Worm (Caenorhabditis elegans) whole organism, L3 larva: ENCODE data around the gene gcst-1.
A peak's percentile ranks its signal among the peaks of the same experiment; 100 is the strongest.

Experiments used
- R02D3.7 ChIP-seq: fragments of 150-350 bp; optimal IDR thresholded peaks from 2 replicates; lab custom pipeline; 2014; ENCODE audit warnings: missing biosample characterization, missing genetic modification characterization
- aly-2 ChIP-seq: fragments of 150-350 bp; optimal IDR thresholded peaks from 2 replicates; lab custom pipeline; 2014; ENCODE audit warnings: missing biosample characterization, missing genetic modification characterization
- ama-1 ChIP-seq: fragments of 150-350 bp; optimal IDR thresholded peaks from 2 replicates; lab custom pipeline; 2018
- ceh-16 ChIP-seq: sonication (generic microtip); optimal IDR thresholded peaks from 2 replicates; lab custom pipeline; 2017; ENCODE audit warnings: missing biosample characterization, missing genetic modification characterization
- ceh-28 ChIP-seq: fragments of 150-350 bp; optimal IDR thresholded peaks from 2 replicates; lab custom pipeline; 2014; ENCODE audit warnings: missing biosample characterization, missing genetic modification reagents, missing genetic modification characterization
- ceh-82 ChIP-seq: fragments of 150-350 bp; optimal IDR thresholded peaks from 2 replicates; lab custom pipeline; 2014; ENCODE audit warnings: missing biosample characterization, missing genetic modification characterization
- ceh-9 ChIP-seq: sonication (generic microtip); optimal IDR thresholded peaks from 2 replicates; lab custom pipeline; 2018; ENCODE audit warnings: missing biosample characterization, missing genetic modification characterization
- egl-27 ChIP-seq: sonication (generic microtip); optimal IDR thresholded peaks from 4 replicates; lab custom pipeline; 2017; ENCODE audit warnings: missing biosample characterization, missing genetic modification reagents, missing genetic modification characterization
- egl-5 ChIP-seq: fragments of 150-350 bp; optimal IDR thresholded peaks from 2 replicates; lab custom pipeline; 2017; ENCODE audit warnings: missing biosample characterization, missing genetic modification reagents, missing genetic modification characterization, inconsistent platforms
- elt-1 ChIP-seq: fragments of 150-350 bp; optimal IDR thresholded peaks from 2 replicates; lab custom pipeline; 2014; ENCODE audit warnings: missing biosample characterization, missing genetic modification characterization
- elt-2 ChIP-seq: sonication (generic microtip); optimal IDR thresholded peaks from 2 replicates; lab custom pipeline; 2016; ENCODE audit warnings: missing genetic modification reagents, mild to moderate bottlenecking, missing genetic modification characterization, missing compliant biosample characterization
- elt-3 ChIP-seq, 3 experiments: fragments of 150-350 bp in 1 of 3; sonication (generic microtip) in 2 of 3; optimal IDR thresholded peaks; 2 replicates in 2 of 3; 4 replicates in 1 of 3; lab custom pipeline; 2014 to 2017; ENCODE audit warnings: missing biosample characterization in 3 of 3, missing genetic modification characterization in 3 of 3
- fkh-10 ChIP-seq: sonication (generic microtip); optimal IDR thresholded peaks from 2 replicates; lab custom pipeline; 2017; ENCODE audit warnings: missing biosample characterization, missing genetic modification reagents, missing genetic modification characterization
- fos-1 ChIP-seq: fragments of 150-350 bp; optimal IDR thresholded peaks from 2 replicates; lab custom pipeline; 2014; ENCODE audit warnings: missing biosample characterization, missing genetic modification characterization
- hmg-11 ChIP-seq: sonication (generic microtip); optimal IDR thresholded peaks from 2 replicates; lab custom pipeline; 2016; ENCODE audit warnings: missing genetic modification characterization, missing compliant biosample characterization
- jun-1 ChIP-seq: fragments of 150-350 bp; optimal IDR thresholded peaks from 2 replicates; lab custom pipeline; 2014; ENCODE audit warnings: missing biosample characterization, missing genetic modification reagents, missing genetic modification characterization
- lin-15B ChIP-seq: fragments of 150-350 bp; optimal IDR thresholded peaks from 2 replicates; lab custom pipeline; 2014; ENCODE audit warnings: missing biosample characterization, missing genetic modification characterization
- lin-39 ChIP-seq: fragments of 150-350 bp; optimal IDR thresholded peaks from 2 replicates; lab custom pipeline; 2018; ENCODE audit warnings: missing biosample characterization, missing genetic modification reagents, missing genetic modification characterization
- lsy-12 ChIP-seq: sonication (generic microtip); optimal IDR thresholded peaks from 2 replicates; lab custom pipeline; 2016; ENCODE audit warnings: mild to moderate bottlenecking, missing genetic modification characterization, missing compliant biosample characterization
- mdl-1 ChIP-seq: fragments of 150-350 bp; optimal IDR thresholded peaks from 2 replicates; lab custom pipeline; 2014; ENCODE audit warnings: missing biosample characterization, missing genetic modification characterization
- mml-1 ChIP-seq: fragments of 150-350 bp; sonication (generic microtip); optimal IDR thresholded peaks from 3 replicates; lab custom pipeline; 2014; ENCODE audit warnings: missing biosample characterization, missing genetic modification characterization
- nfya-1 ChIP-seq: sonication (generic microtip); optimal IDR thresholded peaks from 2 replicates; lab custom pipeline; 2017; ENCODE audit warnings: missing genetic modification characterization, mild to moderate bottlenecking, missing compliant biosample characterization, antibody characterized with exemption, moderate library complexity; ENCODE audit not compliant: insufficient read depth
- nhr-11 ChIP-seq: fragments of 150-350 bp; optimal IDR thresholded peaks from 2 replicates; lab custom pipeline; 2014; ENCODE audit warnings: missing biosample characterization, missing genetic modification characterization
- nhr-12 ChIP-seq: fragments of 150-350 bp; optimal IDR thresholded peaks from 2 replicates; lab custom pipeline; 2014; ENCODE audit warnings: missing biosample characterization, missing genetic modification characterization
- nhr-23 ChIP-seq: fragments of 150-350 bp; optimal IDR thresholded peaks from 2 replicates; lab custom pipeline; 2014; ENCODE audit warnings: missing biosample characterization, missing genetic modification reagents, missing genetic modification characterization
- nhr-237 ChIP-seq: fragments of 150-350 bp; optimal IDR thresholded peaks from 2 replicates; lab custom pipeline; 2014; ENCODE audit warnings: missing biosample characterization, missing genetic modification characterization
- nhr-25 ChIP-seq: sonication (generic microtip); optimal IDR thresholded peaks from 2 replicates; lab custom pipeline; 2017; ENCODE audit warnings: missing biosample characterization, missing genetic modification characterization
- nhr-28 ChIP-seq: fragments of 150-350 bp; optimal IDR thresholded peaks from 2 replicates; lab custom pipeline; 2014; ENCODE audit warnings: missing biosample characterization, missing genetic modification characterization
- nhr-43 ChIP-seq: sonication (generic microtip); optimal IDR thresholded peaks from 2 replicates; lab custom pipeline; 2016; ENCODE audit warnings: mild to moderate bottlenecking, missing genetic modification characterization, missing compliant biosample characterization; ENCODE audit not compliant: poor library complexity, severe bottlenecking
- nhr-76 ChIP-seq: fragments of 150-350 bp; sonication (generic microtip); optimal IDR thresholded peaks from 5 replicates; lab custom pipeline; 2014; ENCODE audit warnings: missing biosample characterization, missing genetic modification characterization
- nhr-77 ChIP-seq: fragments of 150-350 bp; optimal IDR thresholded peaks from 2 replicates; lab custom pipeline; 2014; ENCODE audit warnings: missing biosample characterization, missing genetic modification characterization
- pha-4 ChIP-seq: fragments of 150-350 bp; optimal IDR thresholded peaks from 2 replicates; lab custom pipeline; 2014; ENCODE audit warnings: missing biosample characterization, missing genetic modification reagents, missing genetic modification characterization
- pqm-1 ChIP-seq: fragments of 150-350 bp; optimal IDR thresholded peaks from 2 replicates; lab custom pipeline; 2017; ENCODE audit warnings: missing biosample characterization, missing genetic modification characterization, inconsistent platforms
- sea-2 ChIP-seq: fragments of 150-350 bp; sonication (generic microtip); optimal IDR thresholded peaks from 4 replicates; lab custom pipeline; 2014; ENCODE audit warnings: missing biosample characterization, missing genetic modification reagents, missing genetic modification characterization
- skn-1 ChIP-seq: fragments of 150-350 bp; optimal IDR thresholded peaks from 2 replicates; lab custom pipeline; 2014; ENCODE audit warnings: missing biosample characterization, missing genetic modification characterization
- snpc-4 ChIP-seq: fragments of 150-350 bp; optimal IDR thresholded peaks from 2 replicates; lab custom pipeline; 2014; ENCODE audit warnings: missing biosample characterization, missing genetic modification characterization
- tbx-2 ChIP-seq: sonication (generic microtip); optimal IDR thresholded peaks from 2 replicates; lab custom pipeline; 2016; ENCODE audit warnings: mild to moderate bottlenecking, missing genetic modification characterization, missing compliant biosample characterization
- unc-39 ChIP-seq: sonication (generic microtip); optimal IDR thresholded peaks from 4 replicates; lab custom pipeline; 2017; ENCODE audit warnings: missing biosample characterization, missing genetic modification characterization
- unc-62 ChIP-seq: fragments of 150-350 bp; sonication (generic microtip); optimal IDR thresholded peaks from 4 replicates; lab custom pipeline; 2014; ENCODE audit warnings: missing biosample characterization, missing genetic modification reagents, missing genetic modification characterization
- ztf-4 ChIP-seq: fragments of 150-350 bp; optimal IDR thresholded peaks from 2 replicates; lab custom pipeline; 2014; ENCODE audit warnings: missing biosample characterization, missing genetic modification characterization

The gcst-1 gene

DNA sequence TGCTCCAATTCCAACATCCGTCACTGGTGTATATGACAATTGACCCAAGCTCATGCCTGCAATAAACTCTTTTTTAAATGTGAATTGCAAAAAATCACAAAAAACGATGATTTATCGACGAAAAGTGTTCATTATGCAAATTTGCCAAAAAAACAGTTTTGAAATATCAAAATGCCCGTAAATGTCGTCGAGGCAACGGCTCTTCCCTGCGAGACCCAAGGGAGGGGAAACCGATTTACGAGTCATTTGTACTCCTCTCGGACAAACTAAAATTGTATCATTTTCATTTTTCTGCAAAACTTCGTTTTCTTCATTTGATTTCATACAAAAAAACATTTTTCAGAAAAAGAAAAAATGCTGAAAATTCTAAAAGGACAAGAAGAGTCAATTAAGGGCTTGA lies 28.2 kb upstream of the gcst-1 start, which contains the start of the genes hmgs-1 and F25B4.4:
Gene hmgs-1, minus strand, starts transcription at position 56 of the 400 bp plus-strand sequence.
Gene F25B4.4, plus strand, starts transcription at position 340 of the 400 bp plus-strand sequence.
- TF ChIP-seq ztf-4 (tag; lab: Kevin White, UChicago): no peak
- peak; percentile 100 for TF ChIP-seq R02D3.7 (tag; lab: Kevin White, UChicago)
- peak; percentile 49 for TF ChIP-seq nhr-11
- TF ChIP-seq elt-3 (tag; optimal IDR thresholded peaks at IDR 0.05; lab: Kevin White, UChicago): peak in 1 of 3 experiments; percentile 9
- no peak for TF ChIP-seq nhr-237 (tag; lab: Kevin White, UChicago)
- peak; percentile 37 for TF ChIP-seq elt-1 (tag; lab: Kevin White, UChicago)
- peak; percentile 70 for TF ChIP-seq tbx-2 (tag; lab: Kevin White, UChicago)
- peak; percentile 64 for TF ChIP-seq ama-1 (lab: Kevin White, UChicago)
- peak; percentile 41 for TF ChIP-seq nhr-28 (tag; lab: Kevin White, UChicago)
- peak; percentile 88 for TF ChIP-seq nhr-25 (tag; lab: Kevin White, UChicago)
- peak; percentile 86 for TF ChIP-seq fkh-10 (GFP tag; lab: Kevin White, UChicago)
- peak; percentile 76 for TF ChIP-seq ceh-28 (tag; lab: Kevin White, UChicago)
- peak; percentile 98 for TF ChIP-seq pha-4 (tag; lab: Kevin White, UChicago)
- TF ChIP-seq nhr-23 (tag; lab: Kevin White, UChicago): peak; percentile 95
- TF ChIP-seq elt-2 (tag; lab: Kevin White, UChicago): peak; percentile 60
- no peak for TF ChIP-seq unc-62 (GFP tag; lab: Kevin White, UChicago)
- TF ChIP-seq snpc-4 (tag; lab: Kevin White, UChicago): peak; percentile 67
- peak; percentile 85 for TF ChIP-seq jun-1 (tag; lab: Kevin White, UChicago)
- TF ChIP-seq sea-2: no peak
- peak; percentile 49 for TF ChIP-seq egl-27 (tag; lab: Kevin White, UChicago)
- no peak for TF ChIP-seq unc-39
- peak; percentile 61 for TF ChIP-seq nhr-77
- TF ChIP-seq lsy-12 (tag; lab: Kevin White, UChicago): peak; percentile 79
- no peak for TF ChIP-seq ceh-9 (tag; lab: Kevin White, UChicago)
- no peak for TF ChIP-seq nhr-76
- TF ChIP-seq ceh-16 (tag; lab: Kevin White, UChicago): no peak
- peak; percentile 83 for TF ChIP-seq nhr-43 (tag; lab: Kevin White, UChicago)
- no peak for TF ChIP-seq aly-2
- TF ChIP-seq nhr-12 (tag; lab: Kevin White, UChicago): no peak
- TF ChIP-seq mml-1: no peak
- peak; percentile 97 for TF ChIP-seq lin-15B (tag; lab: Kevin White, UChicago)
- TF ChIP-seq nfya-1 (tag; lab: Kevin White, UChicago): peak; percentile 88
- peak; percentile 94 for TF ChIP-seq egl-5 (tag; lab: Kevin White, UChicago)
- TF ChIP-seq pqm-1 (tag; lab: Kevin White, UChicago): peak; percentile 81
- TF ChIP-seq fos-1 (tag; lab: Kevin White, UChicago): no peak
- TF ChIP-seq ceh-82 (tag; lab: Kevin White, UChicago): peak; percentile 71
- no peak for TF ChIP-seq mdl-1 (tag; lab: Kevin White, UChicago)
- peak; percentile 80 for TF ChIP-seq hmg-11 (tag; lab: Kevin White, UChicago)
- TF ChIP-seq lin-39 (tag; lab: Kevin White, UChicago): peak; percentile 96
- peak; percentile 76 for TF ChIP-seq skn-1 (tag; lab: Kevin White, UChicago)

DNA sequence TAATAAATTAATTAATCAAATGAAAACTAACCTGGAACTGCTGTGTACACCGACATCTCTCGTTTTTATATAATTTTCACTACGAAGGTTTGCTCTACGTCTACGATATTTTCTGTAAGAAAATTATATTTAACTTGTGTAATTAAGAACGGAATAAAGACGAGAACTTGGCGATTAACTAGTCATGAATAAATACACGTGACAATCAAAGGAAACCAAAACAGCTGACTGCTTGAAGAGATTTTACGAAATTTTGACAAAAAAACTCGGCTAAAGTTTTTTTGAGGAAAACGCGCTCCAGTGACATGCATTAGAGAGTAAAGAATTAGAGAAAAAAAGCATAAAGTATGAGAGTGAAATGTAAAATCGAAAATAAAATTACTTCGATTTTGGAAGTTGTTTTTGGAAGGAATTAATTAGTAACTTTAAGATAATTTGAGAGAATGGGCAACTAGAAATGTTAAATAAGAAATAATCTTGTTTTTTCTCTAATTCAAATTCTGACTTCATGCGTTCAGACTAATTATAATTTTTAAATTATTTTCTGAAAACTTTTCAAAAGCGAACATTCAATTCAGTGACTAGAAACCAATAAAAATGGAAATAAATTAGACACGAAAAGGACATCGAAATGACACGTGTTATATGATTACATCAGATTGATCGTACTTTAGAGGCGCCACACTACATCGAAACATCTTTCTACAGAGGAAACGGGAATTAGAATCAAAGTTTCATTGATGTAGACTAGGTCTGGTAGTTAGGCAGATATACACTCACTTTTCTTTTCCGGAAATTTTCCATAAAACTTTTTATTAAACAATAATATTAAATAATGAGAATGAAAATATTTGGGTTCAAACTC lies 25.4 kb upstream of the gcst-1 start, which contains the start of gene F25B4.7:
Gene F25B4.7, minus strand, starts transcription at position 112 of the 865 bp plus-strand sequence.
- TF ChIP-seq elt-2 (tag; lab: Kevin White, UChicago) (peak; percentile 17), nfya-1 (tag; lab: Kevin White, UChicago) (no peak), elt-1 (tag; lab: Kevin White, UChicago) (no peak), ceh-82 (tag; lab: Kevin White, UChicago) (no peak), pha-4 (tag; lab: Kevin White, UChicago) (peak; percentile 42), unc-39 (no peak), fos-1 (tag; lab: Kevin White, UChicago) (no peak), mdl-1 (tag; lab: Kevin White, UChicago) (no peak), lin-15B (tag; lab: Kevin White, UChicago) (peak; percentile 56), nhr-23 (tag; lab: Kevin White, UChicago) (peak; percentile 61), pqm-1 (tag; lab: Kevin White, UChicago) (no peak), nhr-77 (no peak), skn-1 (tag; lab: Kevin White, UChicago) (no peak), hmg-11 (tag; lab: Kevin White, UChicago) (no peak), ceh-28 (tag; lab: Kevin White, UChicago) (no peak), nhr-25 (tag; lab: Kevin White, UChicago) (peak; percentile 7), mml-1 (no peak), nhr-43 (tag; lab: Kevin White, UChicago) (peak; percentile 49), ztf-4 (tag; lab: Kevin White, UChicago) (no peak)
